Fruit fly (Drosophila melanogaster): ENCODE measurements around the gene CG8475.

Gene CG8475

DNA sequence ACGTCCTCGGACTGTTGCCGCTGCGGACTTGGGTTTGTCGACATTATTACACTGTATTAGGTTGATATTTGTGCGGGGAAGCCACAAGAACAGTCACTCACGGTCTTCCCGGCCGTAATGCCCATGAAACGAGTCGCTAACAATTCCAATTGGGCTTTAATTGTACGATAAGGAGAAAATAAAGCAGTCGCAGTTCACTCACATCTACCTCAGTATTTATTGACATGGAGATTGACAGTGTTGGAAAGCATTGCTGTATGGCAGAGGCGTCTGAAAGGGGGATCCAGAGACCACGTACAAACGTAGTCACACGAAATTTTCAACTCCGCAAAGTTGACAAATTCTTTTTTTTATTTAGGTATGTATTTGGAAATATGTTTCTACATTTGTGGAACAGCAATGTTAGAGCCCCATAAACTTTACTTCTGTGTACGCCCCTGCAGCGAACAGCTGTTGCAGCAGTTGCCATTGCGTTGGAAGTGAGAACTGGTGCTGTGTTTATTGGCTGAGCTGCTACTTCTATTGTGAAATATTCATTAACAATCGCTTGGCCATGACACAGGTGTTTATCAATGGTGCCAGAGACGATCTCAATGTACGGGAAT lies 16.1 kb upstream of the CG8475 start, which contains the start of the genes CG8372 and CG8360 (continued):
- peak; percentile 90 to 95 for TF ChIP-seq crp (GFP tag; optimal IDR thresholded peaks at IDR 0.05)
- TF ChIP-seq nom (GFP tag; optimal IDR thresholded peaks at IDR 0.05), result peak; percentile 98
- TF ChIP-seq lab (GFP tag; optimal IDR thresholded peaks at IDR 0.05), result peak; percentile 99
- TF ChIP-seq sens-2 (GFP tag; IDR thresholded peaks at IDR 0.05), result peak; percentile 99
- TF ChIP-seq BEAF-32 (GFP tag; optimal IDR thresholded peaks at IDR 0.05), result peak; percentile 58
- TF ChIP-seq Hr3 (GFP tag; optimal IDR thresholded peaks at IDR 0.05), result peak; percentile 99
- TF ChIP-seq CG11398 (GFP tag; optimal IDR thresholded peaks at IDR 0.05), result peak; percentile 99
- TF ChIP-seq gcm2 (GFP tag; optimal IDR thresholded peaks at IDR 0.05), result peak; percentile 99
- TF ChIP-seq chinmo (GFP tag; IDR thresholded peaks at IDR 0.05; ENCODE audit: partially characterized antibody), result 0 out of 4 replicates have a peak, but pooled peaks have one; percentile 73
- peak; percentile 99 for TF ChIP-seq CG2678 (tag; optimal IDR thresholded peaks at IDR 0.05)
- peak; percentile 99 for TF ChIP-seq Dip3 (GFP tag; optimal IDR thresholded peaks at IDR 0.05)
- TF ChIP-seq nmo (GFP tag; optimal IDR thresholded peaks at IDR 0.05), result peak; percentile 99
- TF ChIP-seq Dad (GFP tag; optimal IDR thresholded peaks at IDR 0.05), result peak; percentile 99
- TF ChIP-seq CG6175 (GFP tag; IDR thresholded peaks at IDR 0.05), result peak; percentile 98
- TF ChIP-seq Opbp (GFP tag; IDR thresholded peaks at IDR 0.05; ENCODE audit: partially characterized antibody), result no peak; the same call in 2 of the 3 replicates
- no peak for TF ChIP-seq CG7963 (GFP tag; IDR thresholded peaks at IDR 0.05; ENCODE audit: partially characterized antibody)
- TF ChIP-seq Ssrp (tag; optimal IDR thresholded peaks at IDR 0.05), result peak; percentile 98
- no peak for TF ChIP-seq Trl (optimal IDR thresholded peaks at IDR 0.05)
- peak; percentile 99 for TF ChIP-seq Trl (GFP tag; optimal IDR thresholded peaks at IDR 0.05)
- TF ChIP-seq CG11085 (GFP tag; IDR thresholded peaks at IDR 0.05), result peak; percentile 98
- TF ChIP-seq jigr1 (GFP tag; IDR thresholded peaks at IDR 0.05), result peak; percentile 97
- TF ChIP-seq CG14965 (GFP tag; optimal IDR thresholded peaks at IDR 0.05; ENCODE audit: borderline replicate concordance), result peak; percentile 90
- TF ChIP-seq btn (GFP tag; optimal IDR thresholded peaks at IDR 0.05), result peak; percentile 98
- peak in 1 of 3 experiments; percentile 91 for TF ChIP-seq Stat92E (GFP tag; optimal IDR thresholded peaks at IDR 0.05)
- TF ChIP-seq CG10147 (GFP tag; optimal IDR thresholded peaks at IDR 0.05), result peak; percentile 98
- TF ChIP-seq jumu (GFP tag; optimal IDR thresholded peaks at IDR 0.05), result peak; percentile 99
- peak; percentile 97 for TF ChIP-seq CG31224 (GFP tag; IDR thresholded peaks at IDR 0.05)
- TF ChIP-seq CG5245 (GFP tag; optimal IDR thresholded peaks at IDR 0.05), result peak; percentile 99
- TF ChIP-seq ftz-f1 (GFP tag; optimal IDR thresholded peaks at IDR 0.05), result peak; percentile 82
- TF ChIP-seq Bteb2 (GFP tag; optimal IDR thresholded peaks at IDR 0.05), result peak; percentile 99
- TF ChIP-seq dimm (GFP tag; IDR thresholded peaks at IDR 0.05), result peak; percentile 98
- TF ChIP-seq CG12155 (GFP tag; optimal IDR thresholded peaks at IDR 0.05), result peak; percentile 98
- TF ChIP-seq CrebB (tag; optimal IDR thresholded peaks at IDR 0.05), result peak; percentile 97
- TF ChIP-seq MESR4 (GFP tag; optimal IDR thresholded peaks at IDR 0.05), result peak; percentile 93
- peak; percentile 98 for TF ChIP-seq CG9727 (GFP tag; optimal IDR thresholded peaks at IDR 0.05)
- peak; percentile 97 for TF ChIP-seq oc (tag; optimal IDR thresholded peaks at IDR 0.05)
- TF ChIP-seq CG2889 (GFP tag; IDR thresholded peaks at IDR 0.05), result peak; percentile 99
- peak; percentile 94 for TF ChIP-seq ac (GFP tag; optimal IDR thresholded peaks at IDR 0.05)
- TF ChIP-seq so (GFP tag; IDR thresholded peaks at IDR 0.05), result peak; percentile 99
- peak; percentile 93 for TF ChIP-seq Hey (tag; optimal IDR thresholded peaks at IDR 0.05)
- TF ChIP-seq CG15601 (tag; optimal IDR thresholded peaks at IDR 0.05), result peak; percentile 97
- TF ChIP-seq sd (tag; optimal IDR thresholded peaks at IDR 0.05), result peak; percentile 94
- peak in 1 of 2 experiments; percentile 96 for TF ChIP-seq Eip74EF (GFP tag; optimal IDR thresholded peaks at IDR 0.05)
- TF ChIP-seq ranshi (GFP tag; IDR thresholded peaks at IDR 0.05), result peak; percentile 99
- TF ChIP-seq Rx (GFP tag; IDR thresholded peaks at IDR 0.05), result peak; percentile 99
- peak; percentile 98 for TF ChIP-seq CG4854 (GFP tag; optimal IDR thresholded peaks at IDR 0.05)
- peak; percentile 99 for TF ChIP-seq CHES-1-like (GFP tag; optimal IDR thresholded peaks at IDR 0.05)
- TF ChIP-seq Meics (GFP tag; optimal IDR thresholded peaks at IDR 0.05), result peak; percentile 98
- TF ChIP-seq CG2120 (GFP tag; optimal IDR thresholded peaks at IDR 0.05), result peak; percentile 99
